Worm (Caenorhabditis elegans) whole organism, midembryonic: ENCODE measurements around the gene fbxa-79.

Source experiments
- T22C8.4 ChIP-seq: fragments of 200-800 bp; sonication (Bioruptor generic); IDR thresholded peaks from 2 replicates; pipeline ENCODE4 v1.3.6; 2022; ENCODE audit warnings: missing genetic modification characterization, missing compliant biosample characterization
- cog-1 ChIP-seq: sonication (generic microtip); optimal IDR thresholded peaks from 2 replicates; lab custom pipeline; 2016; ENCODE audit warnings: missing genetic modification characterization, missing compliant biosample characterization
- flt-1 ChIP-seq: fragments of 200-800 bp; sonication (Bioruptor generic); IDR thresholded peaks from 2 replicates; pipeline ENCODE4 v1.3.6; 2022; ENCODE audit warnings: missing genetic modification characterization, missing compliant biosample characterization
- klf-2 ChIP-seq: fragments of 200-800 bp; sonication (Bioruptor generic); conservative IDR thresholded peaks from 2 replicates; pipeline ENCODE4 v1.3.6; 2022; ENCODE audit warnings: missing genetic modification reagents, missing genetic modification characterization, missing compliant biosample characterization
- med-1 ChIP-seq: sonication (generic microtip); optimal IDR thresholded peaks from 2 replicates; lab custom pipeline; 2017; ENCODE audit warnings: missing genetic modification characterization, mild to moderate bottlenecking, missing compliant biosample characterization, antibody characterized with exemption, missing genetic modification reagents; ENCODE audit not compliant: insufficient read depth
- ref-1 ChIP-seq: fragments of 200-800 bp; sonication (Bioruptor generic); conservative IDR thresholded peaks from 2 replicates; pipeline ENCODE4 v1.3.6; 2022; ENCODE audit warnings: missing genetic modification reagents, missing genetic modification characterization, missing compliant biosample characterization
- ztf-23 ChIP-seq: fragments of 200-800 bp; sonication (Bioruptor generic); IDR thresholded peaks from 2 replicates; pipeline ENCODE4 v1.3.6; 2022; ENCODE audit warnings: missing genetic modification reagents, missing genetic modification characterization, missing compliant biosample characterization
- ztf-29 ChIP-seq: fragments of 200-800 bp; sonication (Bioruptor generic); IDR thresholded peaks from 2 replicates; pipeline ENCODE4 v1.3.6; 2022; ENCODE audit warnings: missing genetic modification reagents, missing genetic modification characterization, missing compliant biosample characterization

DNA sequence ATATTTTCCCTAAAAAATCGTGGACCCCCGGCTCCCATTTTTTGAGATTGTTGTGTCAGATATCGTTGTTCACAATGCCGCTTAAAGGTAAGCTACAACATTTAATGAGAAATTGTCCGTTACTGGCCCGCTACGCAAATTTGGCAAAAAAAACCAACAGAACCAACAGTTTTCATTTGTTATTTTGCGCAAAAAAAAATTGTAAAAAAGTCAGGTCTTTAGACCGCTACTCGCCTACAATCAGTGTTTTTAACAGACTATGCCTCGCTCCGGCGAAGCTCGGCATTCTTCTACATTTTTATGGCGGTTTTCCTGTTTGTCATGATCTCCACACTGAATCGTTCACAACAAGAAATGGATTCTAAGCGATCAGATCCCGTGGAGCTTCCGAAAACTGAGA is 793 bp upstream of the fbxa-79 start, which contains the start of gene Y82E9BL.12:
- TF ChIP-seq ztf-29 (GFP tag; lab: Robert Waterston, UW) (no peak), ztf-23 (GFP tag; lab: Robert Waterston, UW) (no peak), klf-2 (GFP tag; lab: Robert Waterston, UW) (no peak), T22C8.4 (GFP tag; lab: Robert Waterston, UW) (no peak), cog-1 (tag; lab: Kevin White, UChicago) (no peak), ref-1 (GFP tag; lab: Robert Waterston, UW) (no peak), flt-1 (GFP tag; lab: Robert Waterston, UW) (no peak), med-1 (GFP tag; lab: Kevin White, UChicago) (no peak)
